Worm (Caenorhabditis elegans): ENCODE results near the gene ltd-1.
A peak's percentile ranks its signal among the peaks of the same experiment; 100 is the strongest.

Gene ltd-1

ce11 chrII:8091528-8091927 lies 1.0 kb downstream of the ltd-1 start (continued):
- no peak for TF ChIP-seq ZK546.5 (tag; optimal IDR thresholded peaks at IDR 0.05)
- peak; percentile 39 for TF ChIP-seq pqm-1 (tag; optimal IDR thresholded peaks at IDR 0.05)
- no peak for TF ChIP-seq ceh-44 (GFP tag; IDR thresholded peaks at IDR 0.05)
- TF ChIP-seq nhr-10 (tag; optimal IDR thresholded peaks at IDR 0.05) = no peak
- TF ChIP-seq dmd-9 (GFP tag; IDR thresholded peaks at IDR 0.05) = no peak
- peak; percentile 62 for TF ChIP-seq T26A8.4 (GFP tag; IDR thresholded peaks at IDR 0.05)
- no peak for TF ChIP-seq jun-1 (tag; optimal IDR thresholded peaks at IDR 0.05)
- no peak for TF ChIP-seq ceh-62 (tag; optimal IDR thresholded peaks at IDR 0.05)
- no peak for TF ChIP-seq zip-2 (tag; optimal IDR thresholded peaks at IDR 0.05)
- TF ChIP-seq rbr-2 (tag; optimal IDR thresholded peaks at IDR 0.05) = peak; percentile 23
- no peak for TF ChIP-seq saeg-2 (GFP tag; IDR thresholded peaks at IDR 0.05)
- TF ChIP-seq lin-13 (GFP tag; optimal IDR thresholded peaks at IDR 0.05) = peak; percentile 45
- no peak for TF ChIP-seq nhr-111 (GFP tag; optimal IDR thresholded peaks at IDR 0.05)
- no peak for TF ChIP-seq mdt-29 (GFP tag; IDR thresholded peaks at IDR 0.05)
- TF ChIP-seq ctbp-1 (GFP tag; IDR thresholded peaks at IDR 0.05) = no peak
- no peak; the same call in 1 of the 2 replicates for TF ChIP-seq php-3 (GFP tag; IDR thresholded peaks at IDR 0.05)
- TF ChIP-seq attf-4 (tag; optimal IDR thresholded peaks at IDR 0.05) = no peak
- no peak for TF ChIP-seq mdl-1 (tag; optimal IDR thresholded peaks at IDR 0.05)

ce11 chrII:8086803-8087202 lies 5.8 kb downstream of the ltd-1 start, which contains the start of gene K02C4.3:
Gene K02C4.3, minus strand, starts transcription at chrII:8086853.
- TF ChIP-seq mxl-2 (GFP tag; conservative IDR thresholded peaks at IDR 0.05) (no peak), spr-1 (tag; optimal IDR thresholded peaks at IDR 0.05) (peak; percentile 42), lir-3 (tag; optimal IDR thresholded peaks at IDR 0.05) (no peak), Y48G9A.11 (GFP tag; IDR thresholded peaks at IDR 0.05) (no peak), daf-19 (GFP tag; conservative IDR thresholded peaks at IDR 0.05) (no peak), set-16 (GFP tag; IDR thresholded peaks at IDR 0.05) (no peak), ceh-28 (tag; optimal IDR thresholded peaks at IDR 0.05) (no peak), F10B5.3 (tag; optimal IDR thresholded peaks at IDR 0.05) (no peak), hlh-11 (tag; optimal IDR thresholded peaks at IDR 0.05) (peak; percentile 46), hmg-1.1 (GFP tag; IDR thresholded peaks at IDR 0.05) (0 out of 2 replicates have a peak, but pooled peaks have one; percentile 13), F49E8.2 (tag; optimal IDR thresholded peaks at IDR 0.05; ENCODE audit: borderline replicate concordance) (no peak), php-3 (GFP tag; IDR thresholded peaks at IDR 0.05) (no peak), zip-11 (GFP tag; IDR thresholded peaks at IDR 0.05) (no peak), daf-8 (GFP tag; IDR thresholded peaks at IDR 0.05) (no peak), lsy-2 (tag; optimal IDR thresholded peaks at IDR 0.05) (peak in 1 of 2 experiments; percentile 86), egl-27 (tag; optimal IDR thresholded peaks at IDR 0.05) (no peak), jun-1 (tag; optimal IDR thresholded peaks at IDR 0.05) (no peak), vab-7 (GFP tag; IDR thresholded peaks at IDR 0.05) (no peak), snpc-1.2 (GFP tag; IDR thresholded peaks at IDR 0.05) (no peak), nhr-102 (tag; optimal IDR thresholded peaks at IDR 0.05) (no peak), lin-29 (GFP tag; IDR thresholded peaks at IDR 0.05) (no peak), attf-4 (tag; optimal IDR thresholded peaks at IDR 0.05) (no peak), hlh-30 (tag; optimal IDR thresholded peaks at IDR 0.05; ENCODE audit: insufficient read depth) (peak; percentile 42), pqm-1 (tag; optimal IDR thresholded peaks at IDR 0.05) (no peak), duxl-1 (tag; optimal IDR thresholded peaks at IDR 0.05; ENCODE audit: poor library complexity) (peak; percentile 54), mes-2 (tag; optimal IDR thresholded peaks at IDR 0.05; ENCODE audit: poor library complexity, severe bottlenecking) (peak; percentile 81), snpc-4 (tag; optimal IDR thresholded peaks at IDR 0.05) (peak; percentile 37), tra-1 (GFP tag; IDR thresholded peaks at IDR 0.05) (no peak), sdz-12 (GFP tag; optimal IDR thresholded peaks at IDR 0.05) (no peak), dve-1 (tag; optimal IDR thresholded peaks at IDR 0.05; ENCODE audit: insufficient read depth) (peak; percentile 72), dmd-6 (GFP tag; IDR thresholded peaks at IDR 0.05) (peak; percentile 42; the same call in 1 of the 2 replicates), fos-1 (tag; optimal IDR thresholded peaks at IDR 0.05) (no peak), lin-15B (tag; optimal IDR thresholded peaks at IDR 0.05) (no peak), pha-4 (GFP tag; IDR thresholded peaks at IDR 0.05) (no peak), pha-4 (tag; optimal IDR thresholded peaks at IDR 0.05) (peak; percentile 14), nhr-77 (tag; optimal IDR thresholded peaks at IDR 0.05) (peak; percentile 45), lin-38 (GFP tag; IDR thresholded peaks at IDR 0.05) (peak; percentile 75)
